Worm (Caenorhabditis elegans): Measurements from ENCODE around the gene rgef-1.

Gene rgef-1

ce11 chrV:9544176-9544632 is 17.3 kb downstream of the rgef-1 start, which contains the start of gene mdf-1 (continued):
- no peak for TF ChIP-seq mef-2 (tag; optimal IDR thresholded peaks at IDR 0.05)
- peak; percentile 49 for TF ChIP-seq dsc-1 (tag; optimal IDR thresholded peaks at IDR 0.05)
- TF ChIP-seq egl-13 (tag; optimal IDR thresholded peaks at IDR 0.05): peak; percentile 50
- TF ChIP-seq ceh-8 (GFP tag; optimal IDR thresholded peaks at IDR 0.05): peak; percentile 34
- peak; percentile 48 for TF ChIP-seq nhr-85 (tag)
- TF ChIP-seq zip-4 (GFP tag; optimal IDR thresholded peaks at IDR 0.05): no peak
- peak; percentile 35 for TF ChIP-seq snpc-4 (tag; optimal IDR thresholded peaks at IDR 0.05)
- peak; percentile 24 for TF ChIP-seq ztf-4 (tag; optimal IDR thresholded peaks at IDR 0.05)
- no peak for TF ChIP-seq nhr-76 (tag; optimal IDR thresholded peaks at IDR 0.05)
- TF ChIP-seq lsy-2 (tag; optimal IDR thresholded peaks at IDR 0.05): peak; percentile 59 to 81
- no peak for TF ChIP-seq nhr-84 (tag; optimal IDR thresholded peaks at IDR 0.05)

ce11 chrV:9541506-9541905 is 20.0 kb downstream of the rgef-1 start, which contains the start of gene C50F4.16:
C50F4.16 (minus strand) TSS chrV:9541606.
- no peak for TF ChIP-seq ceh-82 (tag; optimal IDR thresholded peaks at IDR 0.05)
- TF ChIP-seq nhr-12 (tag; optimal IDR thresholded peaks at IDR 0.05): no peak
- TF ChIP-seq swsn-7 (tag; optimal IDR thresholded peaks at IDR 0.05): no peak
- TF ChIP-seq nhr-20 (tag; optimal IDR thresholded peaks at IDR 0.05): no peak

- TF ChIP-seq ama-1 (optimal IDR thresholded peaks at IDR 0.05) (no peak), zip-4 (GFP tag; optimal IDR thresholded peaks at IDR 0.05) (no peak), efl-1 (optimal IDR thresholded peaks at IDR 0.05) (no peak), efl-1 (GFP tag; optimal IDR thresholded peaks at IDR 0.05 in 1 of 2) (no peak), nhr-47 (tag; optimal IDR thresholded peaks at IDR 0.05) (no peak), egl-13 (tag; optimal IDR thresholded peaks at IDR 0.05) (no peak), xbp-1 (tag; optimal IDR thresholded peaks at IDR 0.05) (no peak), ceh-82 (tag; optimal IDR thresholded peaks at IDR 0.05) (no peak), ztf-4 (tag; optimal IDR thresholded peaks at IDR 0.05) (no peak), tlp-1 (tag; optimal IDR thresholded peaks at IDR 0.05) (no peak), pag-3 (tag; optimal IDR thresholded peaks at IDR 0.05; ENCODE audit: borderline replicate concordance, insufficient read depth) (no peak), swsn-7 (tag; optimal IDR thresholded peaks at IDR 0.05) (no peak), fkh-8 (tag; optimal IDR thresholded peaks at IDR 0.05) (no peak), zag-1 (tag; optimal IDR thresholded peaks at IDR 0.05) (no peak), lsy-2 (tag; optimal IDR thresholded peaks at IDR 0.05) (no peak)
These were observed 21.8 kb downstream of the rgef-1 start, which contains the start of gene C50F4.12 for ce11 chrV:9539638-9540037. C50F4.12 (minus strand) TSS chrV:9539738.

- TF ChIP-seq fkh-10 (GFP tag; optimal IDR thresholded peaks at IDR 0.05): no peak
- TF ChIP-seq lsy-2 (tag; optimal IDR thresholded peaks at IDR 0.05): peak in 1 of 2 experiments; percentile 61
- TF ChIP-seq snpc-4 (tag; optimal IDR thresholded peaks at IDR 0.05): no peak
- TF ChIP-seq pag-3 (tag; optimal IDR thresholded peaks at IDR 0.05; ENCODE audit: borderline replicate concordance, insufficient read depth): no peak
- peak; percentile 12 for TF ChIP-seq mep-1 (tag; optimal IDR thresholded peaks at IDR 0.05)
- peak; percentile 20 to 65 (median 38) for TF ChIP-seq dpl-1 (GFP tag; optimal IDR thresholded peaks at IDR 0.05)
- no peak for TF ChIP-seq ceh-88 (GFP tag; IDR thresholded peaks at IDR 0.05)
- peak in 1 of 2 experiments; percentile 67 for TF ChIP-seq ztf-11 (tag; optimal IDR thresholded peaks at IDR 0.05)
- peak; percentile 77 for TF ChIP-seq lir-3 (tag; optimal IDR thresholded peaks at IDR 0.05; ENCODE audit: poor library complexity)
- TF ChIP-seq ces-1 (GFP tag; optimal IDR thresholded peaks at IDR 0.05): no peak
- peak; percentile 59 for TF ChIP-seq swsn-7 (tag; optimal IDR thresholded peaks at IDR 0.05)
- TF ChIP-seq nhr-19 (GFP tag; conservative IDR thresholded peaks at IDR 0.05): peak; percentile 42; the same call in 1 of the 2 replicates
- TF ChIP-seq sup-37 (GFP tag; optimal IDR thresholded peaks at IDR 0.05): no peak
- no peak for TF ChIP-seq hlh-4 (tag; optimal IDR thresholded peaks at IDR 0.05)
- TF ChIP-seq unc-86 (tag; optimal IDR thresholded peaks at IDR 0.05): peak; percentile 15
- TF ChIP-seq pqm-1 (tag; optimal IDR thresholded peaks at IDR 0.05): no peak
- TF ChIP-seq lin-35 (GFP tag; optimal IDR thresholded peaks at IDR 0.05): peak; percentile 29 to 33
- TF ChIP-seq dsc-1 (tag; optimal IDR thresholded peaks at IDR 0.05): peak; percentile 61
- peak; percentile 15 for TF ChIP-seq fkh-8 (tag; optimal IDR thresholded peaks at IDR 0.05)
- peak; percentile 46 for TF ChIP-seq unc-130 (tag; optimal IDR thresholded peaks at IDR 0.05)
- TF ChIP-seq xbp-1 (tag; optimal IDR thresholded peaks at IDR 0.05): peak; percentile 62
- TF ChIP-seq nhr-90 (tag; optimal IDR thresholded peaks at IDR 0.05; ENCODE audit: poor library complexity): peak; percentile 71
- TF ChIP-seq efl-1 (optimal IDR thresholded peaks at IDR 0.05): peak; percentile 32 to 56
- TF ChIP-seq efl-1 (GFP tag; optimal IDR thresholded peaks at IDR 0.05 in 1 of 2): peak; percentile 49 to 94
- no peak for TF ChIP-seq C16A3.4 (tag; optimal IDR thresholded peaks at IDR 0.05)
- peak; percentile 55 for TF ChIP-seq snu-23 (GFP tag; optimal IDR thresholded peaks at IDR 0.05)
- TF ChIP-seq fos-1 (tag; optimal IDR thresholded peaks at IDR 0.05): no peak
- no peak for TF ChIP-seq lin-13 (GFP tag; optimal IDR thresholded peaks at IDR 0.05)
- peak; percentile 74 for TF ChIP-seq ceh-90 (tag; optimal IDR thresholded peaks at IDR 0.05)
- no peak for TF ChIP-seq C34B4.2 (tag; optimal IDR thresholded peaks at IDR 0.05)
- no peak for TF ChIP-seq ceh-8 (GFP tag; optimal IDR thresholded peaks at IDR 0.05)
- TF ChIP-seq nhr-85 (tag): peak; percentile 63
These were observed 25.0 kb downstream of the rgef-1 start, which contains the start of gene C50F4.4 for ce11 chrV:9536505-9536904. C50F4.4 (plus strand) TSS chrV:9536771.
